Worm (Caenorhabditis elegans) whole organism, mixed stage, embryonic: Measurements from ENCODE around the gene acox-1.5.

Experiments used
- bed-3 ChIP-seq: fragments of 200-800 bp; sonication (Bioruptor generic); optimal IDR thresholded peaks from 3 replicates; lab custom pipeline; 2018; ENCODE audit warnings: mild to moderate bottlenecking, missing genetic modification characterization, moderate library complexity, missing compliant biosample characterization
- ceh-39 ChIP-seq: fragments of 150-350 bp; optimal IDR thresholded peaks from 2 replicates; lab custom pipeline; 2014; ENCODE audit warnings: missing biosample characterization, missing genetic modification characterization
- ceh-43 ChIP-seq: fragments of 200-800 bp; sonication (Bioruptor generic); optimal IDR thresholded peaks from 2 replicates; lab custom pipeline; 2018; ENCODE audit warnings: mild to moderate bottlenecking, missing genetic modification characterization, moderate library complexity, missing compliant biosample characterization
- ceh-83 ChIP-seq: fragments of 200-800 bp; sonication (Bioruptor generic); optimal IDR thresholded peaks from 2 replicates; lab custom pipeline; 2018; ENCODE audit warnings: mild to moderate bottlenecking, missing genetic modification characterization, missing compliant biosample characterization
- ces-1 ChIP-seq: fragments of 150-350 bp; optimal IDR thresholded peaks from 2 replicates; lab custom pipeline; 2014; ENCODE audit warnings: missing biosample characterization, missing genetic modification reagents, missing genetic modification characterization
- cnd-1 ChIP-seq: fragments of 200-800 bp; sonication (Bioruptor generic); optimal IDR thresholded peaks from 2 replicates; lab custom pipeline; 2018; ENCODE audit warnings: mild to moderate bottlenecking, missing genetic modification characterization, missing compliant biosample characterization
- drap-1 ChIP-seq: fragments of 200-800 bp; sonication (Bioruptor generic); optimal IDR thresholded peaks from 3 replicates; lab custom pipeline; 2018; ENCODE audit warnings: mild to moderate bottlenecking, missing genetic modification characterization, missing compliant biosample characterization
- elt-1 ChIP-seq: sonication (generic microtip); optimal IDR thresholded peaks from 2 replicates; lab custom pipeline; 2017; ENCODE audit warnings: missing genetic modification characterization, mild to moderate bottlenecking, missing compliant biosample characterization, antibody characterized with exemption, moderate library complexity, borderline replicate concordance; ENCODE audit not compliant: insufficient read depth
- elt-3 ChIP-seq: fragments of 150-350 bp; optimal IDR thresholded peaks from 2 replicates; lab custom pipeline; 2014; ENCODE audit warnings: missing biosample characterization, missing genetic modification characterization
- flh-1 ChIP-seq: fragments of 200-800 bp; sonication (Bioruptor generic); optimal IDR thresholded peaks from 2 replicates; lab custom pipeline; 2018; ENCODE audit warnings: mild to moderate bottlenecking, missing genetic modification characterization, moderate library complexity, missing compliant biosample characterization
- ham-2 ChIP-seq: fragments of 200-800 bp; sonication (Bioruptor generic); optimal IDR thresholded peaks from 2 replicates; lab custom pipeline; 2018; ENCODE audit warnings: mild to moderate bottlenecking, missing genetic modification characterization, missing compliant biosample characterization
- hlh-1 ChIP-seq: fragments of 150-350 bp; optimal IDR thresholded peaks from 2 replicates; lab custom pipeline; 2014; ENCODE audit warnings: missing biosample characterization, missing genetic modification reagents, missing genetic modification characterization
- lin-13 ChIP-seq: fragments of 150-350 bp; optimal IDR thresholded peaks from 2 replicates; lab custom pipeline; 2014; ENCODE audit warnings: missing biosample characterization, missing genetic modification characterization
- lin-32 ChIP-seq: fragments of 200-800 bp; sonication (Bioruptor generic); optimal IDR thresholded peaks from 2 replicates; lab custom pipeline; 2018; ENCODE audit warnings: mild to moderate bottlenecking, missing genetic modification characterization, missing compliant biosample characterization
- lsy-2 ChIP-seq: fragments of 150-350 bp; optimal IDR thresholded peaks from 2 replicates; lab custom pipeline; 2014; ENCODE audit warnings: missing biosample characterization, missing genetic modification characterization
- mab-5 ChIP-seq: fragments of 150-350 bp; optimal IDR thresholded peaks from 2 replicates; lab custom pipeline; 2014; ENCODE audit warnings: missing biosample characterization, missing genetic modification characterization
- mep-1 ChIP-seq: fragments of 150-350 bp; optimal IDR thresholded peaks from 2 replicates; lab custom pipeline; 2017; ENCODE audit warnings: missing biosample characterization, missing genetic modification reagents, missing genetic modification characterization, inconsistent platforms
- mls-2 ChIP-seq: sonication (generic microtip); optimal IDR thresholded peaks from 2 replicates; lab custom pipeline; 2016; ENCODE audit warnings: mild to moderate bottlenecking, missing genetic modification characterization, moderate library complexity, missing compliant biosample characterization
- nhr-2 ChIP-seq: fragments of 150-350 bp; optimal IDR thresholded peaks from 2 replicates; lab custom pipeline; 2014; ENCODE audit warnings: missing biosample characterization, missing genetic modification characterization
- nhr-237 ChIP-seq: fragments of 150-350 bp; optimal IDR thresholded peaks from 2 replicates; lab custom pipeline; 2014; ENCODE audit warnings: missing biosample characterization, missing genetic modification characterization
- nhr-28 ChIP-seq: fragments of 150-350 bp; optimal IDR thresholded peaks from 2 replicates; lab custom pipeline; 2014; ENCODE audit warnings: missing biosample characterization, missing genetic modification characterization
- nhr-76 ChIP-seq: sonication (generic microtip); optimal IDR thresholded peaks from 2 replicates; lab custom pipeline; 2017; ENCODE audit warnings: missing biosample characterization, missing genetic modification characterization
- sem-2 ChIP-seq: fragments of 200-800 bp; sonication (Bioruptor generic); optimal IDR thresholded peaks from 2 replicates; lab custom pipeline; 2018; ENCODE audit warnings: mild to moderate bottlenecking, missing genetic modification characterization, missing compliant biosample characterization
- snpc-4 ChIP-seq: fragments of 150-350 bp; optimal IDR thresholded peaks from 2 replicates; lab custom pipeline; 2014; ENCODE audit warnings: missing biosample characterization, missing genetic modification characterization
- sptf-1 ChIP-seq: sonication (generic microtip); optimal IDR thresholded peaks from 2 replicates; lab custom pipeline; 2017; ENCODE audit warnings: mild to moderate bottlenecking, missing genetic modification characterization, moderate library complexity, missing compliant biosample characterization
- tbx-8 ChIP-seq: fragments of 200-800 bp; sonication (Bioruptor generic); optimal IDR thresholded peaks from 2 replicates; lab custom pipeline; 2018; ENCODE audit warnings: mild to moderate bottlenecking, missing genetic modification characterization, moderate library complexity, missing compliant biosample characterization
- unc-120 ChIP-seq: sonication (generic microtip); optimal IDR thresholded peaks from 2 replicates; lab custom pipeline; 2017; ENCODE audit warnings: missing genetic modification characterization, missing compliant biosample characterization; ENCODE audit not compliant: poor library complexity, severe bottlenecking
- unc-39 ChIP-seq: fragments of 150-350 bp; optimal IDR thresholded peaks from 2 replicates; lab custom pipeline; 2014; ENCODE audit warnings: missing biosample characterization, missing genetic modification characterization
- unc-62 ChIP-seq: fragments of 150-350 bp; optimal IDR thresholded peaks from 2 replicates; lab custom pipeline; 2014; ENCODE audit warnings: missing biosample characterization, missing genetic modification reagents, missing genetic modification characterization
- zip-8 ChIP-seq: fragments of 150-350 bp; optimal IDR thresholded peaks from 2 replicates; lab custom pipeline; 2014; ENCODE audit warnings: missing biosample characterization, missing genetic modification characterization
- ztf-11 ChIP-seq: fragments of 150-350 bp; optimal IDR thresholded peaks from 2 replicates; lab custom pipeline; 2014; ENCODE audit warnings: missing biosample characterization, missing genetic modification characterization

acox-1.5 gene

ce11 chrIII:9629855-9630254 lies 37.9 kb upstream of the acox-1.5 start, which contains the start of gene rpac-19 (continued):
- TF ChIP-seq drap-1 (GFP tag; lab: Kevin White, UChicago) (no peak), cnd-1 (tag; lab: Kevin White, UChicago) (peak; percentile 13), unc-62 (GFP tag; lab: Kevin White, UChicago) (no peak), flh-1 (GFP tag; lab: Kevin White, UChicago) (no peak), ces-1 (GFP tag; lab: Kevin White, UChicago) (no peak), mls-2 (tag; lab: Kevin White, UChicago) (peak; percentile 53), ceh-39 (peak; percentile 29), unc-120 (peak; percentile 32), ham-2 (GFP tag; lab: Kevin White, UChicago) (no peak)

DNA sequence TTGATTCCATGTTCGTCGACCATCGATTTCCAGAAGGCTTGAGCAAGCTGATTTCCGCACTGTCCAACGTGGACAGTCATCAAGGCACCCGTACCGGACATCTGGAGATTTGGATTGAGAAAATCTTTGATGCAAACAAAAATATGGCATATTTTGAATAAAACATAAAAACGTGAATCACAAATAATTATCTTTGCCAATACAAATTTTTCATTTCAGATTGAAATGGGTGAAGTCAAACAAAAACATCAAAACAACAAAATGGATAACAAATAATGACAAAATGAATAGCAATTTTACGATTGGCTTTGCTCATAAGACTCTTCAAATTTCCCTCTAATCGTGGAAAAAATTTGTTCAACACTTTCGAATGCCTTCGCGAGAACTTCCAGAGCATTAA lies 37.1 kb upstream of the acox-1.5 start, which contains the start of gene tbg-1:
Gene tbg-1, minus strand, starts transcription at position 101 of the 400 bp plus-strand sequence.
- TF ChIP-seq bed-3 (GFP tag; lab: Kevin White, UChicago) (no peak), lin-13 (tag; lab: Kevin White, UChicago) (no peak), tbx-8 (GFP tag; lab: Kevin White, UChicago) (no peak), sptf-1 (tag; lab: Kevin White, UChicago) (no peak), sem-2 (no peak), lsy-2 (tag; lab: Kevin White, UChicago) (no peak), nhr-76 (tag; lab: Kevin White, UChicago) (no peak), nhr-28 (no peak), flh-1 (GFP tag; lab: Kevin White, UChicago) (no peak)

DNA sequence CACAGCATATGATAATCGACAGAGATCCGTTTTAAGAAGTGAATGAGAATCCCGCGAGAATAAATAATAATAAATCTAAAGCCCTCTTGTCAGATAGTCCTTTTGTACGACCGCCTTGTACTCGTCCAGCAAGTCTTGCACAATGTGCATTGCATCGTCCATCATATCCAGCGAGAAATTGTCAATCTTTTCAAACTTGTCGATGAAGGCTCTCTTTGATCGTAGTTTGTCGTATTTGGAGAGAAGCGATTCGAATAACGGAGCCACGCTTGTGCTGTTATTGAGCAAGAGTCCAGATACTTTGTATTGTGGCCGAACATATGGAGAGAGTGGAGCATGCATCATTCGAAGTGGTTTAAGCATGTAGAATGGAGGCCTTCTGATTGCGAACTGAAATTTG lies 34.6 kb upstream of the acox-1.5 start:
- no peak for TF ChIP-seq nhr-237 (tag; lab: Kevin White, UChicago)
- no peak for TF ChIP-seq nhr-28
- no peak for TF ChIP-seq lin-13 (tag; lab: Kevin White, UChicago)
- TF ChIP-seq nhr-2 (tag; lab: Kevin White, UChicago): no peak
- TF ChIP-seq zip-8 (tag; lab: Kevin White, UChicago): no peak
- no peak for TF ChIP-seq bed-3 (GFP tag; lab: Kevin White, UChicago)
- no peak for TF ChIP-seq lsy-2 (tag; lab: Kevin White, UChicago)
- no peak for TF ChIP-seq ham-2 (GFP tag; lab: Kevin White, UChicago)
- TF ChIP-seq ceh-39: no peak
- no peak for TF ChIP-seq ceh-83 (GFP tag; lab: Kevin White, UChicago)
- TF ChIP-seq unc-120: no peak
- TF ChIP-seq hlh-1 (tag; lab: Kevin White, UChicago): no peak
- no peak for TF ChIP-seq ceh-43 (GFP tag; lab: Kevin White, UChicago)
- no peak for TF ChIP-seq ces-1 (GFP tag; lab: Kevin White, UChicago)
- no peak for TF ChIP-seq unc-39 (tag; lab: Kevin White, UChicago)
- TF ChIP-seq elt-3: no peak
- TF ChIP-seq mep-1 (tag; lab: Kevin White, UChicago): no peak
- no peak for TF ChIP-seq lin-32 (GFP tag; lab: Kevin White, UChicago)

DNA sequence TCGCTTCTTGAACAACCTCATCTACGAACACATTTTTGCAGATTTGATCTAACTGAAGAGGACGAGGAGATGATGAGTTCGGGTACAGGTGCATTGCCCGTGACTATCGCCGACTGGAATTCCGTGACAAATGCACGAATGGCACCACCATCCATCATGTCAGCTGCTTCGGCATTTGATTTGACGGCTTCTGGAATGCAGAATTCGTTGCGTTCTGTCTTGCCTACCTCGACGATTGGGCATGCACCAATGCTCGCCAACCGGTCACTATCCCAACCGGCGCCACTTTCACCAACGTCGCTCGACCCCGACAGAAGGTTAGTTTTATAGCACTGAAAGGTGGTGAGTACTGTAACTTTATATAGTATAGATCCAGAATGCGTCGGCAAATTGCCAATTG lies 31.5 kb upstream of the acox-1.5 start:
- TF ChIP-seq cnd-1 (tag; lab: Kevin White, UChicago): no peak
- TF ChIP-seq lin-13 (tag; lab: Kevin White, UChicago): no peak
- no peak for TF ChIP-seq elt-3
- TF ChIP-seq sem-2: no peak
- TF ChIP-seq mab-5 (tag; lab: Kevin White, UChicago): no peak
- TF ChIP-seq unc-120: no peak
- no peak for TF ChIP-seq lsy-2 (tag; lab: Kevin White, UChicago)
- no peak for TF ChIP-seq snpc-4 (tag; lab: Kevin White, UChicago)
- no peak for TF ChIP-seq unc-62 (GFP tag; lab: Kevin White, UChicago)
- no peak for TF ChIP-seq flh-1 (GFP tag; lab: Kevin White, UChicago)
- no peak for TF ChIP-seq ztf-11
- no peak for TF ChIP-seq nhr-2 (tag; lab: Kevin White, UChicago)
- no peak for TF ChIP-seq elt-1 (tag; lab: Kevin White, UChicago)
